Worm (Caenorhabditis elegans) whole organism, mixed stage, embryonic: ENCODE results near the gene F16G10.6.

Experiments
- elt-3 ChIP-seq: fragments of 150-350 bp; optimal IDR thresholded peaks from 2 replicates; lab custom pipeline; 2014; ENCODE audit warnings: missing biosample characterization, missing genetic modification characterization
- flh-1 ChIP-seq: fragments of 200-800 bp; sonication (Bioruptor generic); optimal IDR thresholded peaks from 2 replicates; lab custom pipeline; 2018; ENCODE audit warnings: mild to moderate bottlenecking, missing genetic modification characterization, moderate library complexity, missing compliant biosample characterization
- lin-13 ChIP-seq: fragments of 150-350 bp; optimal IDR thresholded peaks from 2 replicates; lab custom pipeline; 2014; ENCODE audit warnings: missing biosample characterization, missing genetic modification characterization
- mep-1 ChIP-seq: fragments of 150-350 bp; optimal IDR thresholded peaks from 2 replicates; lab custom pipeline; 2017; ENCODE audit warnings: missing biosample characterization, missing genetic modification reagents, missing genetic modification characterization, inconsistent platforms
- nhr-12 ChIP-seq: fragments of 150-350 bp; optimal IDR thresholded peaks from 2 replicates; lab custom pipeline; 2014; ENCODE audit warnings: missing biosample characterization, missing genetic modification characterization
- nhr-237 ChIP-seq: fragments of 150-350 bp; optimal IDR thresholded peaks from 2 replicates; lab custom pipeline; 2014; ENCODE audit warnings: missing biosample characterization, missing genetic modification characterization
- nhr-28 ChIP-seq: fragments of 150-350 bp; optimal IDR thresholded peaks from 2 replicates; lab custom pipeline; 2014; ENCODE audit warnings: missing biosample characterization, missing genetic modification characterization
- pha-4 ChIP-seq: fragments of 150-350 bp; optimal IDR thresholded peaks from 2 replicates; lab custom pipeline; 2018; ENCODE audit warnings: missing biosample characterization, missing genetic modification reagents, missing genetic modification characterization
- snpc-4 ChIP-seq: fragments of 150-350 bp; optimal IDR thresholded peaks from 2 replicates; lab custom pipeline; 2014; ENCODE audit warnings: missing biosample characterization, missing genetic modification characterization
- unc-39 ChIP-seq: fragments of 150-350 bp; optimal IDR thresholded peaks from 2 replicates; lab custom pipeline; 2014; ENCODE audit warnings: missing biosample characterization, missing genetic modification characterization

DNA sequence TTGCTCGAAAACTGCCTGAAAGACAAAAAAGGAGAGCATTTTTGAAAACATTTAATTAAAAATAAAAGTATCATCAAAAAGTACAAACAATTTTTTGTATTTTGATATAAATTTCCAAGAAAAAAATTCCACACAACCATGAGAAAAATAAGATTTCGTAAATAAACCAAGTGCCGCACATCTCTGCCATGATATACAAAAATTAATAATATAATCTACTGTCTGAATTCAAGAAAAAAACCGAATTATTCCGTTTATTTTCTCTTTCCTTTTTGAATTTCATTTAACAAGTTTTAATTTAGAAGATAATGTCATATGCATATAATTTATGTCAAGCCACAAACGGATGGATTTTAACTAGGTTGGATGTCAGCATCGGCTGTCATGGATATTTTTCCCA, 44.3 kb upstream of the F16G10.6 start, which contains the start of gene F42G2.2:
- TF ChIP-seq elt-3 (tag; lab: Kevin White, UChicago), result no peak
- TF ChIP-seq nhr-12, result no peak
- TF ChIP-seq nhr-237 (tag; lab: Kevin White, UChicago), result no peak
- TF ChIP-seq unc-39 (tag; lab: Kevin White, UChicago), result no peak
- no peak for TF ChIP-seq nhr-28 (tag; lab: Kevin White, UChicago)
- no peak for TF ChIP-seq mep-1
- no peak for TF ChIP-seq snpc-4 (tag; lab: Kevin White, UChicago)
- no peak for TF ChIP-seq pha-4 (tag; lab: Kevin White, UChicago)
- TF ChIP-seq flh-1 (GFP tag; lab: Kevin White, UChicago), result no peak
- TF ChIP-seq lin-13, result no peak
